Worm (Caenorhabditis elegans): ENCODE results near the gene rimb-1.
A peak's percentile ranks its signal among the peaks of the same experiment; 100 is the strongest.

The rimb-1 gene

DNA sequence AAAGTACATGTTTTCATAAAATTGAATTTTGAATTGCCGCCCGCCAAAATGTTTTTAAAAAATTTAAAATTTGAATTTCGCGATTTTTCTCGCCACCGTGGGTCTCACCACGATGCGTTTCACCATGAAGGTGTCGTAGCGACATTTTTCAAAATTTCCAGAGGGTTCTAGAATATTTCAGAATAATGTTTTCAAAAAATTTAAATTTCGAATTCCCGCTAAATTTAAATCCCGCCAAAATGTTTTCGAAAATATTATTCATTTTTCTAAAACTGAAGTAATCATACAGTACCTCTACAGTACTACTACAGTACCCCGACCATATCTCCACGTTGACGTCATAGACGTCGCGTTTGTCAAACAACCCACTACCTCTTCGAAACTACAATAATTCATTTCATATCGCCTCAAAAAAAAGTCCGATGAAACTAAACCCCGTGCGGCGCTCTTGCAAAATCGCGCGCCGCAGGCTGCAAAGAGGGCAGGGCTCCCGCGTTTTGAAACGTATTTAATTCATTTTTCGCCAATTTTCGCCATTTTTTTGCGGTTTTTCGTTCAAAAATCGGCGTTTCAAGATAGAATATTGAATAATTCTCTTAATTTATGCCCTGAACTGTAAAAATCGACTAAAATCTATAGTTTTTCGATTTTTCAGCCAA, 36.3 kb downstream of the rimb-1 start, which contains the start of the genes pvf-1 and Y39A3CL.7 (continued):
- TF ChIP-seq mef-2 (tag; optimal IDR thresholded peaks at IDR 0.05) (no peak), egl-27 (tag; optimal IDR thresholded peaks at IDR 0.05) (no peak), efl-1 (optimal IDR thresholded peaks at IDR 0.05) (peak; percentile 26 to 57), efl-1 (GFP tag; optimal IDR thresholded peaks at IDR 0.05 in 1 of 2) (peak; percentile 44 to 95), fkh-4 (tag; optimal IDR thresholded peaks at IDR 0.05; ENCODE audit: borderline replicate concordance) (no peak), ztf-11 (tag; optimal IDR thresholded peaks at IDR 0.05) (no peak), nhr-47 (tag; optimal IDR thresholded peaks at IDR 0.05) (no peak), ceh-63 (GFP tag; optimal IDR thresholded peaks at IDR 0.05) (no peak), mep-1 (tag; optimal IDR thresholded peaks at IDR 0.05) (peak; percentile 33), isw-1 (GFP tag; IDR thresholded peaks at IDR 0.05) (no peak), ztf-4 (tag; optimal IDR thresholded peaks at IDR 0.05) (no peak), snu-23 (GFP tag; optimal IDR thresholded peaks at IDR 0.05) (peak; percentile 62), unc-62 (GFP tag; optimal IDR thresholded peaks at IDR 0.05) (no peak), efl-3 (GFP tag; optimal IDR thresholded peaks at IDR 0.05) (no peak), alr-1 (tag; optimal IDR thresholded peaks at IDR 0.05; ENCODE audit: borderline replicate concordance) (no peak), unc-98 (GFP tag; IDR thresholded peaks at IDR 0.05) (no peak), ama-1 (optimal IDR thresholded peaks at IDR 0.05) (no peak), aha-1 (tag; optimal IDR thresholded peaks at IDR 0.05) (no peak), C34B4.2 (tag; optimal IDR thresholded peaks at IDR 0.05) (no peak), nhr-237 (tag; optimal IDR thresholded peaks at IDR 0.05) (no peak), mdl-1 (tag; optimal IDR thresholded peaks at IDR 0.05) (peak in 1 of 2 experiments; percentile 19), elt-3 (tag; optimal IDR thresholded peaks at IDR 0.05) (peak in 1 of 6 experiments; percentile 21), blmp-1 (tag; optimal IDR thresholded peaks at IDR 0.05) (no peak), nhr-85 (tag) (peak; percentile 72), pqm-1 (tag; optimal IDR thresholded peaks at IDR 0.05) (no peak), nhr-11 (tag; optimal IDR thresholded peaks at IDR 0.05) (no peak), nhr-20 (tag; optimal IDR thresholded peaks at IDR 0.05) (peak; percentile 34), lir-3 (tag; optimal IDR thresholded peaks at IDR 0.05; ENCODE audit: poor library complexity) (no peak), hlh-17 (GFP tag; optimal IDR thresholded peaks at IDR 0.05; ENCODE audit: borderline replicate concordance) (no peak), nhr-76 (tag; optimal IDR thresholded peaks at IDR 0.05) (no peak), F16B12.6 (tag; optimal IDR thresholded peaks at IDR 0.05) (no peak), elt-2 (tag; optimal IDR thresholded peaks at IDR 0.05) (no peak), nhr-90 (tag; optimal IDR thresholded peaks at IDR 0.05; ENCODE audit: poor library complexity) (peak; percentile 34), ces-1 (GFP tag; optimal IDR thresholded peaks at IDR 0.05) (no peak), lin-35 (GFP tag; optimal IDR thresholded peaks at IDR 0.05) (peak; percentile 0 to 47), fos-1 (tag; optimal IDR thresholded peaks at IDR 0.05) (no peak), xbp-1 (tag; optimal IDR thresholded peaks at IDR 0.05) (peak; percentile 53)

DNA sequence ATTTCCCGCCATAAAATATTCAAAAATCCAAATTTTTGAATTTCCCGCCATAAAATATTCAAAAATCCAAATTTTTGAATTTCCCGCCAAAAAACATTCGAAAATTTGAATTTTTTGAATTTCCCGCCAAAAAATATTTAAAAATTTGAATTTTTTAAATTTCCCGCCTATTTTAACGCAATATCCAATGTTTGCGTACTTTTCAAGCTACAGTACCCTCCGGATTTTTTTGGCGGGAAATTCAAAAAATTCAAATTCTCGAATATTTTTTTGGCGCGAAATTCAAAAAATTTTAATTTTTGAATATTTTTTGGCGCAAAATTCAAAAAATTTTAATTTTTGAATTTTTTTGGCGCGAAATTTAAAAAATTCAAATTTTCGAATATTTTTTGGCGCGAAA, 43.0 kb downstream of the rimb-1 start:
- TF ChIP-seq mep-1 (tag; optimal IDR thresholded peaks at IDR 0.05), result no peak
- no peak for TF ChIP-seq tlp-1 (tag; optimal IDR thresholded peaks at IDR 0.05)
- TF ChIP-seq lir-3 (tag; optimal IDR thresholded peaks at IDR 0.05; ENCODE audit: poor library complexity), result no peak
- TF ChIP-seq fkh-10 (GFP tag; optimal IDR thresholded peaks at IDR 0.05), result no peak
- TF ChIP-seq fkh-4 (tag; optimal IDR thresholded peaks at IDR 0.05; ENCODE audit: borderline replicate concordance), result no peak
- no peak for TF ChIP-seq ces-1 (GFP tag; optimal IDR thresholded peaks at IDR 0.05)
- TF ChIP-seq egl-13 (tag; optimal IDR thresholded peaks at IDR 0.05), result no peak
- TF ChIP-seq unc-130 (tag; optimal IDR thresholded peaks at IDR 0.05), result no peak
- no peak for TF ChIP-seq pax-3 (tag; optimal IDR thresholded peaks at IDR 0.05)
- TF ChIP-seq nhr-90 (tag; optimal IDR thresholded peaks at IDR 0.05; ENCODE audit: poor library complexity), result no peak
- no peak for TF ChIP-seq lin-14 (GFP tag; optimal IDR thresholded peaks at IDR 0.05)
- no peak for TF ChIP-seq efl-1 (optimal IDR thresholded peaks at IDR 0.05)
- TF ChIP-seq efl-1 (GFP tag; optimal IDR thresholded peaks at IDR 0.05 in 1 of 2), result no peak
- no peak for TF ChIP-seq rnt-1 (tag; optimal IDR thresholded peaks at IDR 0.05)
- no peak for TF ChIP-seq aha-1 (tag; optimal IDR thresholded peaks at IDR 0.05)
- TF ChIP-seq unc-62 (GFP tag; optimal IDR thresholded peaks at IDR 0.05), result no peak
- TF ChIP-seq sptf-1 (tag; optimal IDR thresholded peaks at IDR 0.05), result no peak
- TF ChIP-seq lsy-2 (tag; optimal IDR thresholded peaks at IDR 0.05), result no peak

Measured in whole organism, L1 larva.